Fruit fly (Drosophila melanogaster): ENCODE data around the gene Hydr2.

The Hydr2 gene

dm6 chr2L:3131641-3132040, 31.8 kb upstream of the Hydr2 start:
- no peak for TF ChIP-seq insv (optimal IDR thresholded peaks at IDR 0.05)

dm6 chr2L:3143908-3144307, 19.5 kb upstream of the Hydr2 start:
- TF ChIP-seq ttk (optimal IDR thresholded peaks at IDR 0.05) = no peak
- TF ChIP-seq psq (optimal IDR thresholded peaks at IDR 0.05) = no peak
- TF ChIP-seq insv (optimal IDR thresholded peaks at IDR 0.05) = no peak
- TF ChIP-seq Sin3A (optimal IDR thresholded peaks at IDR 0.05) = no peak

DNA sequence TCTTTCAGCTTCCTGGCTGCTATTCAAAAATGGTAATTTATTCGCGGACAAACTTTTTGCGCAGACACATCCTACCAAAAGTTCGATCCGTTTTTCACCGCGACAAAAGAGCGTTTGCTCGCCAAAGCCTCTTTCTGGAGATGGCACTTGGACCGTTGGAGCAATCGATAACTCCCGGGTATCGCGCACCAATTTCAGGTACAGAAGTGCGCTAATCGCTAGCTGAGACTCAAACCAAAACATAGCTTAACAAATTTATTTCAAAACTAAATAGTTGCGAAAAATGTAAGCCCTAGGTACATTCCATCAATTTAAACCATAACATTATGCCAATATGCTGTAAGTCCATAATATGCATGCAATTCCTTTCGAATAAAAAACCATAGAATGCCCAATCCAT, 18.7 kb upstream of the Hydr2 start, which contains the start of gene toc:
toc (minus strand) TSS at position 78 of the 400 bp plus-strand sequence.
- TF ChIP-seq h (optimal IDR thresholded peaks at IDR 0.05) (no peak), ttk (optimal IDR thresholded peaks at IDR 0.05) (no peak)

- no peak for TF ChIP-seq h (optimal IDR thresholded peaks at IDR 0.05)
- TF ChIP-seq ttk (optimal IDR thresholded peaks at IDR 0.05) = no peak
- no peak for TF ChIP-seq Sin3A (optimal IDR thresholded peaks at IDR 0.05)
- TF ChIP-seq Myc (optimal IDR thresholded peaks at IDR 0.05) = no peak
- no peak for TF ChIP-seq insv (optimal IDR thresholded peaks at IDR 0.05)
- no peak for TF ChIP-seq psq (optimal IDR thresholded peaks at IDR 0.05)
Measured at dm6 chr2L:3145470-3145869, 18.0 kb upstream of the Hydr2 start, which contains the start of gene ND-B14.5B. TSS of gene ND-B14.5B (minus strand) at chr2L:3145848.

dm6 chr2L:3145897-3146296, 17.5 kb upstream of the Hydr2 start:
- TF ChIP-seq Sin3A (optimal IDR thresholded peaks at IDR 0.05) (no peak), Myc (optimal IDR thresholded peaks at IDR 0.05) (no peak), h (optimal IDR thresholded peaks at IDR 0.05) (no peak)

DNA sequence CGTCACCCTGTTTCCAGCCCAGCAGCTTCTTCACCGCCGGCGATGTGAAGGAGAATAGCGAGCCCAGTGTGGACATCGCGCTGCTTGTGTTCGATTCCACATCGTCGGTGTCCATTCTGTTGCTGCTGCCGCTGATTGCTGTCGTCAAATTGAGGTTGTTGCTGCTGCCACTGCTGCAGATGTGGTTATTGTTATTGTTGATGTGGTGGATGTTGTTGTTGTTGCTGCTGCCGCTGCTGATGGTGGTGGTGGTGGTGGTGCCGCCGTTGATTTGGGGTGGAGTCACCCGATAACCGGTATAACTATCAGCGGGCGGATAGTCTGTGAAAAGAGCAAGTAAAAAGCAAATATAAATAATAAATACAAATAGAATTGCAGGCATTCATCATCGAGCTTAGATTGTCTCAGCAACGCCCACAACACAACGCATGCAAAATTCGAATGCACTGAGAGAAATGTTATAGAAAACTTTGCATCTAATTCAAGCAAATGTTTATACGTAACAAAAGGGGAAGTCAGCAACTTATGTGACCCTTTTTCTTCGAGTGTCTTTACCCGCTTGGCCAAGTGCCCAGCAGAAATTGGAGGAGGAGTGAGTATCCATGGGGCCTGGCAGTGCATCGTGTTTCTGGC, 14.4 kb upstream of the Hydr2 start:
- TF ChIP-seq ttk (optimal IDR thresholded peaks at IDR 0.05) = no peak

DNA sequence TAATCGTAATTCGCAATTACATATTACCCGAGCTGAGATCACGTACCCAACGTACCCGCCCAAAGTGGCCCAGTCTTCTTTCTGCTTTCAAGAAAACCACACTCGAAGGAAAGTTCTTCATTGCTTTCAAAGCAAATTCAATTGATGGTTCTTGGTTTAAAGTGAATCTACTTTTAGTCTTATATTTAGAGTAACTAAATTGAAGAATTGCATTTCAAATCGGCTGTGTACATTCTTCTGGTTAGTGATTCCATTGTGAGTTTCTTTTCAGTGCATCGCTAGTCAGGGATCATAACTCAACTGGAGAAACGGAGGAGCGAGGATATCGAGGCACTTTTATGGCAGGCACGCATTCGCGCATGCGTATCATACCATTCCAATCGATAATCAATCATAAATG, 11.8 kb upstream of the Hydr2 start:
- no peak for TF ChIP-seq psq (optimal IDR thresholded peaks at IDR 0.05)
- TF ChIP-seq Myc (optimal IDR thresholded peaks at IDR 0.05) = no peak
- TF ChIP-seq ttk (optimal IDR thresholded peaks at IDR 0.05) = no peak
- no peak for TF ChIP-seq Sin3A (optimal IDR thresholded peaks at IDR 0.05)
- TF ChIP-seq insv (optimal IDR thresholded peaks at IDR 0.05) = no peak
- no peak for TF ChIP-seq h (optimal IDR thresholded peaks at IDR 0.05)

DNA sequence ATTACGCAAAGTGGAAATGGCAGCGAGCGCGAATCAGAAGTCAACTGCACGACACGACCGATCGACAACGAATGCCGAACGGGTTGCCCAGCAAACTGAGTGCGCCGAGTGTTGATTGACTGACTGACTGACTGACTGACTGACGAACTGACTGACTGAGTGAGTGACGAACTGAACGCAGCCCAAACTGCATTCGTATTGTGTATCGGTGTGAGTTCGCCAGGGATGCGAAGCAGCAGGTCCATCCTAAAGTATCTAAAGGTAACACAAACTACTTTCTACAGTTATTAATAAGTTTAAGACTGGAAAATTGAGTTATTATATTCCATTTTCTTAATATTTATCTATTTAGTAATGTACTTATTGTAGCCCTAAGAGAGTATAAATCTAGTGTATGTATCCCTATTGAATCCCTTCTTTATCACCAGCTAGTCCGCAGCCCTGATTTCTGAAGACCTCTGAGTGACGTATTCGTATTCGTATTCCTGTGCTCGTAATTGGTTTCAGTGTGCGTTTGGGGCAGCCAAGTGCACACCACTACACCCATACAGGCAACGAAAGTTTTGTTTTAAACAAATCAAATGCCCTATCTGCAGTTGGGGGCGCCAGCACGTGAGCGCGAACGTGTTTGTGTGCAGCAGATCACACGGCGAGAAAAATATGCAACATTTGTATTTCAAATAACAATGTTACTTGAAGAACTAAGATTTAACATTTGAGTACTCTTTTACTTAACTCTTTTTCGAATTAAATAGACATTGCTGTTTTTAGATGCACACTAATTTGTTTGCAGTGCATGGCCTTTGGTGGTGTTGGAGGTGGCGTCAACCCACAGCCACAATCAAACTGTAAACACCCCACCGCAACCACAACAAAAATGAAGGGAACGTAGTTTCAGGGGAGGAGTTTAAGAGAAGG, 10.5 kb upstream of the Hydr2 start:
- TF ChIP-seq Sin3A (optimal IDR thresholded peaks at IDR 0.05) = no peak
- TF ChIP-seq h (optimal IDR thresholded peaks at IDR 0.05) = no peak
- no peak for TF ChIP-seq psq (optimal IDR thresholded peaks at IDR 0.05)
- no peak for TF ChIP-seq Myc (optimal IDR thresholded peaks at IDR 0.05)
- TF ChIP-seq insv (optimal IDR thresholded peaks at IDR 0.05) = no peak
- TF ChIP-seq ttk (optimal IDR thresholded peaks at IDR 0.05) = no peak

DNA sequence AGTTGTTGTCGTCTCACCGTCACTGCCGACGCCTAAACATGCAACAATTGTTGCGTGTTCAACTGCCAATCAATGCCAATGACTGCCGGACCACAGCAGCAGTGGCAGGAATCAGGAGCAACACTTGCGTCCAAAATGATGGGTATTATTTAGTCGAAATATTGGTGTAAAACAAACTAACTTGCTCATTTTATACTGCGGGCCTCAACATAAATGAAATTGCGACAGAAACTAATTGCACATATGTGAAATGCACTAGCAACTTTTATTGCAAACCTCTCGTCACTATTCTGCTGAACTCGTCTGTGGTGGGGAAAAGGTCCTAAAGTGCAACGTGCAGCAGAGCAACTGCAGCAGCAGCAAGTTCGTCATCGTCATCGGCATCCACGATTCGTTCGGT, 8.7 kb upstream of the Hydr2 start:
- TF ChIP-seq psq (optimal IDR thresholded peaks at IDR 0.05) = no peak

DNA sequence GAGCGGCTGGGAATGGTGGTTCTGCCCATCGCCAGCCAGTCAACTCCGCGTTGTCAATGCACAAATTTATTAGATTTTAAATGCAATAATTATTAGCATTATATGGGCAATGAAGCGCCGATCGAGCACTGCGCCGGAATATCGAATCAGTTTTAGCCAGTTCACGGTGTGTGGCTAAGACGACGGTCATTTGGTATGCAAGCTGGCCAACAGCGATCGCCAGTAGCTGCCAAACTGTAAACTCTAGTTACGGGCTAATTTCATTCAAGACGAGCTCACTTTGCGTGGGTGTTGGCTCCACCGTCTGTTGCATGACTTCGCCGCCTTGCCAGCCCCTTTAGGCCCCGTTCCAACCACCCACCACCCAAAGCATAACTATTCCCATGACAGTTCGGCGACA, 7.6 kb upstream of the Hydr2 start:
- TF ChIP-seq psq (optimal IDR thresholded peaks at IDR 0.05) (no peak), h (optimal IDR thresholded peaks at IDR 0.05) (no peak), insv (optimal IDR thresholded peaks at IDR 0.05) (no peak), Sin3A (optimal IDR thresholded peaks at IDR 0.05) (no peak)

DNA sequence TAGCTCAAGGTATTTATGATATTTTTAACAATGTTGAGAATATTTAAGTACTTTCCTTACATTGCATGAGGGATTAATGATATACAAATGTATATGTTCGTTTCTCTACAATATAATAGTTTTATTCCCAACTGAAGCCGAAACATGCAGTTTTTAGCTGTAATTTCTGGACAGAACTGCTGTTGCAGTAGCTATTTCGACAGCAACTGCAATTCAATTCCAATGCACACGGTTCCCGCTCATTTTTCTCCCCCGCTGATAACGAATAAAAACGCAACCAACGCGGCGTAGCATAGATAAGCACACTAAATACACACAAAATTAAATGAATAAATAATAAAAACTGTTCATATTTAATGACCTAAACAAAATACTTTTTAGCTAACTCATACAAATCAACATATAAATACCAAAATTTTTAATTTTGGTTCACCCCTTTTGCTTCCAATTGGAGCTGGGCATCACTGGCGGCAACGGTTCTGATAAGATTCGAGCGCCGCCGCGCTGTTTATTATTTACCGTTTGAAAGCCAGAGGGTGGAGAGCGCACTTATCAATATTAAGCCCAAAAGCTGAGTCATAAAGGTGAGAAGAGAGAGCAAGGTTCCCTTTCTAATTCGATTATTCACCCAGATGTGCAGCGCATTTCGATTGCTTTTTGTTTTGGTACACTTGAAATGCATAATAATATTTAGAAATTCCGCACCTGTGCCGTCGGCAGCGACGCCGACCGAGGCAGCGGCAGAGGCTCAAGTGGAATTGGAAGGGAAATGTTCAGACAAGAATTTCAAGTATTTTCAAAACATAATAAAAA, 5.0 kb upstream of the Hydr2 start:
- TF ChIP-seq ttk (optimal IDR thresholded peaks at IDR 0.05) (no peak), h (optimal IDR thresholded peaks at IDR 0.05) (no peak), insv (optimal IDR thresholded peaks at IDR 0.05) (no peak), Myc (optimal IDR thresholded peaks at IDR 0.05) (no peak), Sin3A (optimal IDR thresholded peaks at IDR 0.05) (no peak), psq (optimal IDR thresholded peaks at IDR 0.05) (no peak)

DNA sequence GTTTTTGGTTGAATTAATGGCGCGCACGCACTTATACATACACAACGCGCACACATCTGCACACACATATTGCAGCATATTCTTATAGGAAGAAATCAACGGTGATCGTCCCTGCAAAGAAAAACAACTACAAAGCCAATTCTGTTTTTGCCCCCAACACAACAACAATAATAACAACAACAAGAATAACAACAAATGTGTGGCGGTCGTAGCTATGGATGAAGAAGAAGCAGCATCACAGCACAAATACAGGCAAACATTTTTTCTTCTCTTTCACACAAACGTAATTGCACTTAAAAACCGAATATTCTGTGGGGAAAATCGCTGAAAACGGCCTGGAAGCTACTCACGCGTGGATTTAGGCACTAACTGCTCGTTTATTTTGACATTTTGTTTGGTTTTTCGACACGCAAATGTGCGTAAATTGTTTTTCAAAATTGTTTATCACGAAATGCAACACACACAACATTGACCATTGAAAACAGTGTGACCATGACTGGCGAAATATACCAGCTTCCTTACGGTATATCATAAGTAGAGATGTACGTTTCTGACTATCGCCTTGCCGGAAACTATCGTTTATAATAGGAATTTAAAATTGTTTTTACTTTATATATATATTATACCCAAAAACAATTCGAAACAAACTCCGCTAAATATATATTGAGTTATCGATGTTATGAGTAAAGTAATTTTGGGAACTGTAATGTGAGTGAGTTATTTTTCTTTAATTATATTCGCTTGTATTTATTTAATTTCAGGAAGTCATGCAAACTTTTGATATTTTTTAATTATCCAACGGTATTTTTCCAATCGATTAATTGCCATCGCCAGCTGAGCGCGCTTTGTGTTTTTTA, 4.1 kb upstream of the Hydr2 start, which contains the start of the genes Mad and gkt:
Mad (minus strand) TSS at position 500 of the 857 bp plus-strand sequence.
gkt (plus strand) TSS at position 807 of the 857 bp plus-strand sequence.
- TF ChIP-seq insv (optimal IDR thresholded peaks at IDR 0.05) (no peak), Myc (optimal IDR thresholded peaks at IDR 0.05) (no peak), ttk (optimal IDR thresholded peaks at IDR 0.05) (no peak), psq (optimal IDR thresholded peaks at IDR 0.05) (no peak), Sin3A (optimal IDR thresholded peaks at IDR 0.05) (no peak), h (optimal IDR thresholded peaks at IDR 0.05) (no peak)

Measured in Kc167 (cell line).